Fruit fly (Drosophila melanogaster) S2 (cell line): Measurements from ENCODE around the gene CG7083.

ENCODE experiments used
- CG8478 ChIP-seq: fragments of >200 bp; optimal IDR thresholded peaks from 2 replicates; lab custom pipeline; 2018
- CTCF ChIP-seq, 2 experiments: fragments of >200 bp; optimal IDR thresholded peaks; 2 replicates each; lab custom pipeline; 2018

dm6 chr3L:8363266-8363665 lies 22.7 kb downstream of the CG7083 start:
- TF ChIP-seq CG8478 (lab: Kevin White, UChicago), result no peak
- no peak for TF ChIP-seq CTCF (optimal IDR thresholded peaks at IDR 0.05; lab: Kevin White, UChicago)
